Fruit fly (Drosophila melanogaster): Measurements from ENCODE around the gene CG3191.
A peak's percentile ranks its signal among the peaks of the same experiment; 100 is the strongest.

The CG3191 gene

DNA sequence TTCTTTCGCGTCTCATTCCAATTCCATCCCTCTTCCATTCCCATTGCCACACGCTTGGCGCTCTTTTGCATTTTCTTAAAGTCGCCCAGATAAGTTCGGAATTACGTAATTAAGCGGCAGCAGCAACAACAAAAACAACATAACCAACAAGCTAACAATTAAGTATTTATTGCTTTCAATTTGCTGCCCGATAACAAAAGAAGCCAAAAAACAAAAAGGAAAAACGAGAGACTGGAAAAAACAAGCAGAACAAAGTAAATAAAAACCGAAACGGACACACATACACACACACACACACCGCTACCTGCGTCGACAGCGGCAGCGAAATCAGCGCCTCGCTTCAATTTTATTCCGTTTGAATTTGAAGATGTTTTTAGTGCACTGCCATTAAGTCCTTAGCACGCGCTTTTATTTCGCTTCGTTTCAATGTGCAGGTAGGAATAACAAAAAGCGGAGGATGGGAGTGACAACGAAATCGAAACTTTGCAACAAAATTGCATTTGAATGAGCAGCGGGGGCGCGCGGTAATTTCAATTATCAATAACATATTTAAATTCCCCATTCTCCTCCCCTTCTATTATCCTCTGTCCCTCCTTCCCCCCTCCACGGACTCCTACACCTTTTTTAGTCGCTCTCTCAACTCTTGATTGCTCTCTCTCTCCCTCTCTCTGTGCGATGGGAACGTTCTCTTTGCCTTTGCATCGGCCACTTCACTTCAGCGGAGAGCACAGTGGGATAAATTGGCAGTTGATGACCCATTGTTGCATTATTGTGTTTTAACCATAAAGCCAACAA is 43.8 kb upstream of the CG3191 start, which contains the start of gene Raf (continued):
- peak; percentile 78; the same call in 1 of the 3 replicates for TF ChIP-seq ci (GFP tag; IDR thresholded peaks at IDR 0.05)
- no peak for TF ChIP-seq Ada2b (GFP tag; IDR thresholded peaks at IDR 0.05)
- peak in 1 of 2 experiments; percentile 84 for TF ChIP-seq Pdp1 (GFP tag; optimal IDR thresholded peaks at IDR 0.05)
- peak; percentile 71 for TF ChIP-seq Adf1 (GFP tag; IDR thresholded peaks at IDR 0.05)
- peak; percentile 89 for TF ChIP-seq nau (GFP tag; optimal IDR thresholded peaks at IDR 0.05)
- no peak for TF ChIP-seq CG7271 (tag; optimal IDR thresholded peaks at IDR 0.05)
- TF ChIP-seq CG6175 (GFP tag; IDR thresholded peaks at IDR 0.05), result peak; percentile 67; the same call in 2 of the 3 replicates

dm6 chrX:2294474-2295434 is 43.0 kb upstream of the CG3191 start:
- TF ChIP-seq D19A (tag; optimal IDR thresholded peaks at IDR 0.05), result no peak
- no peak for TF ChIP-seq inv (GFP tag; IDR thresholded peaks at IDR 0.05; ENCODE audit: partially characterized antibody)
- no peak for TF ChIP-seq ro (GFP tag; IDR thresholded peaks at IDR 0.05)
- TF ChIP-seq Dek (tag; optimal IDR thresholded peaks at IDR 0.05), result no peak
- TF ChIP-seq schlank (tag; optimal IDR thresholded peaks at IDR 0.05), result no peak
- peak; percentile 41 for TF ChIP-seq Kr (GFP tag; optimal IDR thresholded peaks at IDR 0.05)
- TF ChIP-seq nau (GFP tag; optimal IDR thresholded peaks at IDR 0.05), result peak; percentile 18
- TF ChIP-seq chif (GFP tag; optimal IDR thresholded peaks at IDR 0.05), result peak; percentile 15 to 30
- TF ChIP-seq CG32532 (GFP tag; IDR thresholded peaks at IDR 0.05), result no peak
- peak; percentile 19; the same call in 1 of the 2 replicates for TF ChIP-seq CG6689 (GFP tag; IDR thresholded peaks at IDR 0.05)
- no peak for TF ChIP-seq mld (GFP tag; IDR thresholded peaks at IDR 0.05; ENCODE audit: partially characterized antibody)
- peak; percentile 35 for TF ChIP-seq CG1792 (GFP tag; optimal IDR thresholded peaks at IDR 0.05)
- peak; percentile 12; the same call in 1 of the 2 replicates for TF ChIP-seq CG14014 (GFP tag; IDR thresholded peaks at IDR 0.05)
- peak; percentile 68; the same call in 1 of the 2 replicates for TF ChIP-seq crol (GFP tag; IDR thresholded peaks at IDR 0.05)
- no peak for TF ChIP-seq CG4730 (GFP tag; IDR thresholded peaks at IDR 0.05)
- TF ChIP-seq ftz-f1 (GFP tag; optimal IDR thresholded peaks at IDR 0.05), result no peak
- no peak for TF ChIP-seq hth (optimal IDR thresholded peaks at IDR 0.05)
- peak; percentile 2 for TF ChIP-seq cwo (GFP tag; optimal IDR thresholded peaks at IDR 0.05)
- TF ChIP-seq CG3407 (GFP tag; optimal IDR thresholded peaks at IDR 0.05), result peak; percentile 20
- no peak for TF ChIP-seq Bdp1 (GFP tag; optimal IDR thresholded peaks at IDR 0.05)
- TF ChIP-seq row (GFP tag; IDR thresholded peaks at IDR 0.05), result no peak
- TF ChIP-seq sisA (GFP tag; IDR thresholded peaks at IDR 0.05), result 0 out of 2 replicates have a peak, but pooled peaks have one; percentile 7
- peak; percentile 4 for TF ChIP-seq CG8359 (GFP tag; optimal IDR thresholded peaks at IDR 0.05; ENCODE audit: borderline replicate concordance)
- TF ChIP-seq CG4424 (GFP tag; optimal IDR thresholded peaks at IDR 0.05), result no peak
- TF ChIP-seq lov (optimal IDR thresholded peaks at IDR 0.05), result no peak
- 0 out of 3 replicates have a peak, but pooled peaks have one; percentile 30 for TF ChIP-seq lov (GFP tag; IDR thresholded peaks at IDR 0.05)
- TF ChIP-seq Hmr (GFP tag; optimal IDR thresholded peaks at IDR 0.05), result peak; percentile 1
- peak in 1 of 2 experiments; percentile 29 for TF ChIP-seq bsh (GFP tag; optimal IDR thresholded peaks at IDR 0.05)
- TF ChIP-seq gce (GFP tag; IDR thresholded peaks at IDR 0.05), result peak; percentile 76; the same call in 1 of the 3 replicates
- no peak for TF ChIP-seq CG11504 (tag; optimal IDR thresholded peaks at IDR 0.05)
- peak; percentile 69 for TF ChIP-seq bab2 (GFP tag; optimal IDR thresholded peaks at IDR 0.05)
- peak; percentile 63 for TF ChIP-seq fd102C (GFP tag; optimal IDR thresholded peaks at IDR 0.05)
- peak; percentile 4 for TF ChIP-seq lab (GFP tag; optimal IDR thresholded peaks at IDR 0.05)
- peak; percentile 60; the same call in 1 of the 2 replicates for TF ChIP-seq Awh (GFP tag; IDR thresholded peaks at IDR 0.05)
- TF ChIP-seq ato (GFP tag; IDR thresholded peaks at IDR 0.05; ENCODE audit: partially characterized antibody), result no peak
- peak; percentile 40 for TF ChIP-seq lbe (GFP tag; optimal IDR thresholded peaks at IDR 0.05)
- no peak for TF ChIP-seq CG17612 (GFP tag; IDR thresholded peaks at IDR 0.05)
- TF ChIP-seq pfk (GFP tag; optimal IDR thresholded peaks at IDR 0.05), result no peak

All from whole organism, embryonic.